Worm (Caenorhabditis elegans) whole organism, late embryonic: Measurements from ENCODE around the gene pbo-1.

Experiments
- C08G9.2 ChIP-seq: sonication (generic microtip); optimal IDR thresholded peaks from 2 replicates; lab custom pipeline; 2016; ENCODE audit warnings: mild to moderate bottlenecking, missing genetic modification characterization, moderate library complexity, missing compliant biosample characterization
- F13H6.1 ChIP-seq: sonication (generic microtip); optimal IDR thresholded peaks from 2 replicates; lab custom pipeline; 2016; ENCODE audit warnings: missing genetic modification characterization, missing compliant biosample characterization
- T23F11.4 ChIP-seq: fragments of 200-800 bp; sonication (Bioruptor generic); optimal IDR thresholded peaks from 2 replicates; lab custom pipeline; 2018; ENCODE audit warnings: mild to moderate bottlenecking, missing genetic modification characterization, missing compliant biosample characterization
- Y22D7AL.16 ChIP-seq: sonication (generic microtip); optimal IDR thresholded peaks from 2 replicates; lab custom pipeline; 2016; ENCODE audit warnings: missing genetic modification characterization, missing compliant biosample characterization
- ama-1 ChIP-seq: fragments of 150-350 bp; optimal IDR thresholded peaks from 2 replicates; lab custom pipeline; 2014
- ceh-14 ChIP-seq: sonication (generic microtip); optimal IDR thresholded peaks from 2 replicates; lab custom pipeline; 2016; ENCODE audit warnings: missing genotype, missing genetic modification characterization, missing compliant biosample characterization
- ceh-2 ChIP-seq: sonication (generic microtip); optimal IDR thresholded peaks from 2 replicates; lab custom pipeline; 2016; ENCODE audit warnings: missing genotype, missing genetic modification characterization, missing compliant biosample characterization
- ceh-22 ChIP-seq: sonication (generic microtip); optimal IDR thresholded peaks from 2 replicates; lab custom pipeline; 2017; ENCODE audit warnings: missing biosample characterization, missing genetic modification characterization
- ceh-24 ChIP-seq: sonication (generic microtip); optimal IDR thresholded peaks from 2 replicates; lab custom pipeline; 2016; ENCODE audit warnings: mild to moderate bottlenecking, missing genetic modification characterization, missing compliant biosample characterization
- ceh-30 ChIP-seq: fragments of 150-350 bp; optimal IDR thresholded peaks from 2 replicates; lab custom pipeline; 2014; ENCODE audit warnings: missing biosample characterization, missing genetic modification characterization
- ceh-31 ChIP-seq: sonication (generic microtip); optimal IDR thresholded peaks from 2 replicates; lab custom pipeline; 2016; ENCODE audit warnings: missing genetic modification characterization, missing compliant biosample characterization
- ceh-34 ChIP-seq: sonication (generic microtip); optimal IDR thresholded peaks from 2 replicates; lab custom pipeline; 2016; ENCODE audit warnings: mild to moderate bottlenecking, missing genetic modification characterization, missing compliant biosample characterization
- ceh-48 ChIP-seq: sonication (generic microtip); optimal IDR thresholded peaks from 2 replicates; lab custom pipeline; 2016; ENCODE audit warnings: missing genetic modification characterization, inconsistent platforms, missing compliant biosample characterization
- ceh-6 ChIP-seq: fragments of 200-800 bp; sonication (Bioruptor generic); optimal IDR thresholded peaks from 2 replicates; lab custom pipeline; 2018; ENCODE audit warnings: mild to moderate bottlenecking, missing genetic modification characterization, missing compliant biosample characterization
- dmd-4 ChIP-seq: sonication (generic microtip); optimal IDR thresholded peaks from 2 replicates; lab custom pipeline; 2016; ENCODE audit warnings: borderline replicate concordance, missing genetic modification characterization, missing compliant biosample characterization
- dve-1 ChIP-seq: sonication (generic microtip); optimal IDR thresholded peaks from 2 replicates; lab custom pipeline; 2017; ENCODE audit warnings: antibody characterized with exemption, mild to moderate bottlenecking, missing genetic modification characterization, missing compliant biosample characterization
- elt-4 ChIP-seq: sonication (generic microtip); optimal IDR thresholded peaks from 2 replicates; lab custom pipeline; 2016; ENCODE audit warnings: missing genetic modification characterization, missing compliant biosample characterization
- eyg-1 ChIP-seq: sonication (generic microtip); optimal IDR thresholded peaks from 2 replicates; lab custom pipeline; 2016; ENCODE audit warnings: missing genotype, missing genetic modification characterization, missing compliant biosample characterization
- fkh-6 ChIP-seq: sonication (generic microtip); optimal IDR thresholded peaks from 2 replicates; lab custom pipeline; 2016; ENCODE audit warnings: missing genetic modification characterization, missing compliant biosample characterization
- hlh-15 ChIP-seq: sonication (generic microtip); optimal IDR thresholded peaks from 2 replicates; lab custom pipeline; 2016; ENCODE audit warnings: missing genetic modification characterization, missing compliant biosample characterization
- hlh-6 ChIP-seq: sonication (generic microtip); optimal IDR thresholded peaks from 2 replicates; lab custom pipeline; 2016; ENCODE audit warnings: missing genotype, missing genetic modification characterization, missing compliant biosample characterization
- lim-6 ChIP-seq: sonication (generic microtip); optimal IDR thresholded peaks from 2 replicates; lab custom pipeline; 2016; ENCODE audit warnings: missing genetic modification characterization, missing compliant biosample characterization
- lin-11 ChIP-seq: fragments of 200-800 bp; sonication (Bioruptor generic); optimal IDR thresholded peaks from 2 replicates; lab custom pipeline; 2018; ENCODE audit warnings: mild to moderate bottlenecking, missing genetic modification characterization, missing compliant biosample characterization
- mec-3 ChIP-seq: sonication (generic microtip); optimal IDR thresholded peaks from 2 replicates; lab custom pipeline; 2016; ENCODE audit warnings: borderline replicate concordance, missing genetic modification characterization, missing compliant biosample characterization
- nfya-1 ChIP-seq: sonication (generic microtip); optimal IDR thresholded peaks from 2 replicates; lab custom pipeline; 2017; ENCODE audit warnings: missing genetic modification characterization, mild to moderate bottlenecking, missing compliant biosample characterization, antibody characterized with exemption, moderate library complexity
- nhr-232 ChIP-seq: sonication (generic microtip); optimal IDR thresholded peaks from 2 replicates; lab custom pipeline; 2016; ENCODE audit warnings: missing genetic modification characterization, missing compliant biosample characterization
- odd-2 ChIP-seq: sonication (generic microtip); optimal IDR thresholded peaks from 2 replicates; lab custom pipeline; 2017; ENCODE audit warnings: antibody characterized with exemption, mild to moderate bottlenecking, missing genetic modification characterization, missing compliant biosample characterization
- pag-3 ChIP-seq: sonication (generic microtip); optimal IDR thresholded peaks from 2 replicates; lab custom pipeline; 2016; ENCODE audit warnings: missing compliant biosample characterization, missing genetic modification characterization, borderline replicate concordance
- pat-9 ChIP-seq: fragments of 200-800 bp; sonication (Bioruptor generic); optimal IDR thresholded peaks from 2 replicates; lab custom pipeline; 2018; ENCODE audit warnings: mild to moderate bottlenecking, missing genetic modification characterization, moderate library complexity, missing compliant biosample characterization
- pqm-1 ChIP-seq: sonication (generic microtip); optimal IDR thresholded peaks from 2 replicates; lab custom pipeline; 2016; ENCODE audit warnings: missing genetic modification characterization, missing compliant biosample characterization
- sox-2 ChIP-seq: fragments of 200-800 bp; sonication (Bioruptor generic); IDR thresholded peaks from 2 replicates; pipeline ENCODE4 v1.3.6; 2022; ENCODE audit warnings: missing genetic modification reagents, missing genetic modification characterization, missing compliant biosample characterization
- ttx-3 ChIP-seq: sonication (generic microtip); optimal IDR thresholded peaks from 2 replicates; lab custom pipeline; 2016; ENCODE audit warnings: missing genetic modification reagents, missing genetic modification characterization, missing compliant biosample characterization
- unc-3 ChIP-seq, 2 experiments: fragments of 200-800 bp in 1 of 2; sonication (Bioruptor generic) in 1 of 2; sonication (generic microtip) in 1 of 2; conservative IDR thresholded peaks in 1 of 2; optimal IDR thresholded peaks in 1 of 2; 2 replicates each; pipeline versions ENCODE4 v1.3.6 to Lab custom; 2016 to 2022; ENCODE audit warnings: missing compliant biosample characterization in 2 of 2, missing genetic modification characterization in 2 of 2, missing genetic modification reagents in 1 of 2
- unc-42 ChIP-seq: sonication (generic microtip); optimal IDR thresholded peaks from 2 replicates; lab custom pipeline; 2016; ENCODE audit warnings: missing genotype, missing genetic modification characterization, missing compliant biosample characterization
- zip-5 ChIP-seq: sonication (generic microtip); optimal IDR thresholded peaks from 2 replicates; lab custom pipeline; 2016; ENCODE audit warnings: missing genetic modification characterization, missing compliant biosample characterization

Gene pbo-1

DNA sequence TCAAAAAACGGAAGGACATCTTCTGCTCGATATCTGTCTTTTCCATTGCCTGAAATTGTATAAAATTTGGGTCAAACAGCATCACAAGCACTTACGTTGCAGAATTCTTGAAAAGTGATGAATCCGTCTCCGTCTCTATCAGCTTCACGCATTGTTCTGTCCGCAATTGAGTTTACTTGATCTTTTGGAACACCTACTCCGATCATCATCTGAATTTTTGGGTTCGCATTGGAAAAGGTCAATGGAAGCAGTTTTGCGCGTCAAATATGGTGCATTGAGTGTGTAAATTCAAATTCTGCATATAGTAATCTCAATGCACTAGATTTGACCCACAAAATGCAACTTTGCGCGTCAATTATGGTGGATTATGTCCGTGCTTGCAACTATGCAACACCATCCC is 4.7 kb downstream of the pbo-1 start:
- TF ChIP-seq ttx-3 (tag; lab: Kevin White, UChicago) (no peak), ceh-24 (no peak), lim-6 (tag; lab: Kevin White, UChicago) (no peak), C08G9.2 (no peak), elt-4 (tag; lab: Kevin White, UChicago) (no peak), ceh-48 (no peak), ceh-31 (tag; lab: Kevin White, UChicago) (no peak), ceh-6 (no peak), dmd-4 (tag; lab: Kevin White, UChicago) (no peak), pat-9 (tag; lab: Kevin White, UChicago) (no peak), Y22D7AL.16 (tag; lab: Kevin White, UChicago) (no peak), odd-2 (tag; lab: Kevin White, UChicago) (no peak), ceh-22 (tag; lab: Kevin White, UChicago) (no peak), mec-3 (tag; lab: Kevin White, UChicago) (no peak), hlh-6 (tag; lab: Kevin White, UChicago) (no peak), ceh-34 (no peak), pqm-1 (tag; lab: Kevin White, UChicago) (no peak), lin-11 (tag; lab: Kevin White, UChicago) (no peak), pag-3 (tag; lab: Kevin White, UChicago) (no peak), zip-5 (tag; lab: Kevin White, UChicago) (no peak)

DNA sequence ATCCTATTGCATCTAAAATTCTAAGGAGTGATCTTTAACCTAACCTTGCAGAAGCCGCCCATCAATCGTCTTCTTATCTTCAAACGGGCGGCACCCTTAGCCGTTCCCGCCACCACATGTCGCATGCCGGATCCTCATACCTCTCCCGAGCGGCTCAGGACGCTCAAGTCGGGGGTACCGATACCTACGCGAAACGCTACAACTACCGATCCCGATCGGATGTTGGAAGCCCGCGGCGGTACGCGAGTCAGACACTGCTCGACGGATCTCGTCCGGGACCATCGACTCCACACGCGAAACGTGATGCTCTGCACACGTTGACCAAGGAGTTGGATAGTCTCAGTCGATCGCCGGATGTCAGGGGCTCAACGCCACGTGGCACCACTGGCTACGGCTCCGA is 6.9 kb downstream of the pbo-1 start:
- TF ChIP-seq ceh-2 (tag; lab: Kevin White, UChicago) (no peak), unc-42 (no peak), ama-1 (no peak), ceh-24 (no peak), C08G9.2 (no peak), ceh-22 (tag; lab: Kevin White, UChicago) (no peak), unc-3 (GFP tag; conservative IDR thresholded peaks at IDR 0.05; lab: Robert Waterston, UW) (no peak), unc-3 (tag; optimal IDR thresholded peaks at IDR 0.05; lab: Kevin White, UChicago) (no peak), ceh-14 (tag; lab: Kevin White, UChicago) (no peak)
- TF ChIP-seq, all 69 proteins: peak for 0

DNA sequence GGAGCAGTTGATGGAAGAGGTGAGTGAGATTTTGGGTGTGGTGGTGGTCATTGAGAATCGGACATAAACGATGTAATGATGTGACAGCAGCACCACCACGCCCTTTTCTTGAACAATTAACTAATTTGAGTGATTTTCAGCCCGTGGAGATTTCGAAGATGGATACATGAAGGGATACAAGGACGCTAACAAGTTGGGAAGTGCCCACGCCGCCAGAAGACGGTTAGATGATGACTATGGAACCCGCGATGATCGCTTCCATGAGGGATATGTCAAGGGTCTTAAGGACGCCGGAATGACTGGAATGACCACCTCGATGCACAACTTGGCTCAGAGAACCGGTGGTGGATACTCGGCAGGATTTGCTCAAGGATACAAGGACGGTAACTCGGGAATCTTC is 8.2 kb downstream of the pbo-1 start:
- TF ChIP-seq pag-3 (tag; lab: Kevin White, UChicago) (no peak), elt-4 (tag; lab: Kevin White, UChicago) (no peak), ceh-6 (no peak), ceh-2 (tag; lab: Kevin White, UChicago) (no peak), unc-3 (GFP tag; conservative IDR thresholded peaks at IDR 0.05; lab: Robert Waterston, UW) (no peak), unc-3 (tag; optimal IDR thresholded peaks at IDR 0.05; lab: Kevin White, UChicago) (no peak), ceh-30 (no peak), eyg-1 (tag; lab: Kevin White, UChicago) (no peak), hlh-6 (tag; lab: Kevin White, UChicago) (no peak), F13H6.1 (tag; lab: Kevin White, UChicago) (no peak), nhr-232 (tag; lab: Kevin White, UChicago) (no peak), nfya-1 (tag; lab: Kevin White, UChicago) (no peak), ceh-14 (tag; lab: Kevin White, UChicago) (no peak), ceh-48 (no peak), T23F11.4 (no peak), hlh-15 (tag; lab: Kevin White, UChicago) (no peak), fkh-6 (tag; lab: Kevin White, UChicago) (no peak), unc-42 (no peak)

DNA sequence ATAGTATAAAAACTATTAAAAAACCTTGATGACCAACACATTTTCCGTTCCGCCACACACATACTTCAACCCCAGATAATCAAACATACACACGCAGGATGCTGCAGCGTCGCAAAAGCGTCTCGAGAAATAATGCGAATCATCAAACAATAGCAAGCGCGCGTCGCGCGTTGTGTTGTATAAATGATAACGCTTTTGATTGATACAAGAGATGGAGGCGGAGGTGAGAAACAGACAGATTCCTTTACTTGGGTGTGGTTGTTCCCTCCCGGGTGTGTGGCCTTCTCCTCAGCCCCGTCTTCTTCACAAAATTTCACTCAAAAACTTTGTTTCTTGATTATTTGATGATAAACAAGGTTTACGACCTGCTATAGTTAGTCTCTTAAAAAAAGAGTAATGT is 10.2 kb downstream of the pbo-1 start:
- TF ChIP-seq sox-2 (no peak), dve-1 (tag; lab: Kevin White, UChicago) (peak; percentile 3), ceh-22 (tag; lab: Kevin White, UChicago) (no peak), ceh-30 (no peak)
